Worm (Caenorhabditis elegans) whole organism, midembryonic: Measurements from ENCODE around the gene K08F4.12.

Experiments
- T22C8.4 ChIP-seq: fragments of 200-800 bp; sonication (Bioruptor generic); IDR thresholded peaks from 2 replicates; pipeline ENCODE4 v1.3.6; 2022; ENCODE audit warnings: missing genetic modification characterization, missing compliant biosample characterization
- cog-1 ChIP-seq: sonication (generic microtip); optimal IDR thresholded peaks from 2 replicates; lab custom pipeline; 2016; ENCODE audit warnings: missing genetic modification characterization, missing compliant biosample characterization
- flt-1 ChIP-seq: fragments of 200-800 bp; sonication (Bioruptor generic); IDR thresholded peaks from 2 replicates; pipeline ENCODE4 v1.3.6; 2022; ENCODE audit warnings: missing genetic modification characterization, missing compliant biosample characterization
- klf-2 ChIP-seq: fragments of 200-800 bp; sonication (Bioruptor generic); conservative IDR thresholded peaks from 2 replicates; pipeline ENCODE4 v1.3.6; 2022; ENCODE audit warnings: missing genetic modification reagents, missing genetic modification characterization, missing compliant biosample characterization
- med-1 ChIP-seq: sonication (generic microtip); optimal IDR thresholded peaks from 2 replicates; lab custom pipeline; 2017; ENCODE audit warnings: missing genetic modification characterization, mild to moderate bottlenecking, missing compliant biosample characterization, antibody characterized with exemption, missing genetic modification reagents; ENCODE audit not compliant: insufficient read depth
- ref-1 ChIP-seq: fragments of 200-800 bp; sonication (Bioruptor generic); conservative IDR thresholded peaks from 2 replicates; pipeline ENCODE4 v1.3.6; 2022; ENCODE audit warnings: missing genetic modification reagents, missing genetic modification characterization, missing compliant biosample characterization
- tab-1 ChIP-seq: fragments of 200-800 bp; sonication (Bioruptor generic); IDR thresholded peaks from 2 replicates; pipeline ENCODE4 v1.3.6; 2022; ENCODE audit warnings: missing genetic modification characterization, missing compliant biosample characterization
- ztf-23 ChIP-seq: fragments of 200-800 bp; sonication (Bioruptor generic); IDR thresholded peaks from 2 replicates; pipeline ENCODE4 v1.3.6; 2022; ENCODE audit warnings: missing genetic modification reagents, missing genetic modification characterization, missing compliant biosample characterization
- ztf-29 ChIP-seq: fragments of 200-800 bp; sonication (Bioruptor generic); IDR thresholded peaks from 2 replicates; pipeline ENCODE4 v1.3.6; 2022; ENCODE audit warnings: missing genetic modification reagents, missing genetic modification characterization, missing compliant biosample characterization

Gene K08F4.12

DNA sequence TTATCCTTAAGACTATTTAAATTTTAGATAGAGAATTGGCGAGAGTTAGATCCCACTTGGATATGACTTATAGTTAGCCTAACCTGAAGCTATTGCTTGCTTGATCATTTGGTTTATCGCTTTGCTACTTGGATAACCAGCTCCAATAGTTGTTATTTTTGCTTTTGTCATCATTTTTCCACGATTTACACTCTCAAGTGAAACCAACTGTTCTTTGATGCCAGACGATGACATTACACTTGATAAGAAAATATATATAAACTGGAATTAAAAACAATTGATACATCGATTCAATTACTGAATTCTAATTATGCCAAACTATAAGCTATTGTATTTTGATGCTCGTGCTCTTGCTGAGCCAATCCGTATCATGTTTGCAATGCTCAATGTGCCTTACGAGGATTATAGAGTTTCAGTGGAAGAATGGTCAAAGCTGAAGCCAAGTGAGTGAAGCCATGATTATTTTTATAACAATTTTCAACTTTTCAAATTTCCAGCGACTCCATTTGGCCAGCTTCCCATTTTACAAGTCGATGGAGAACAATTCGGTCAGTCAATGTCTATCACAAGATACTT is 4.1 kb downstream of the K08F4.12 start, which contains the start of the genes gst-2, gst-4 and dhs-12:
Gene gst-2 (minus strand): TSS at position 132 of the 576 bp plus-strand sequence.
Gene gst-4 (plus strand): TSS at position 296 of the 576 bp plus-strand sequence.
Gene dhs-12 (plus strand): TSS at position 526 of the 576 bp plus-strand sequence.
- TF ChIP-seq ref-1 (no peak), ztf-23 (GFP tag; lab: Robert Waterston, UW) (no peak), flt-1 (no peak), T22C8.4 (no peak), ztf-29 (no peak), med-1 (GFP tag; lab: Kevin White, UChicago) (no peak), klf-2 (no peak), tab-1 (GFP tag; lab: Robert Waterston, UW) (no peak), cog-1 (tag; lab: Kevin White, UChicago) (no peak)

DNA sequence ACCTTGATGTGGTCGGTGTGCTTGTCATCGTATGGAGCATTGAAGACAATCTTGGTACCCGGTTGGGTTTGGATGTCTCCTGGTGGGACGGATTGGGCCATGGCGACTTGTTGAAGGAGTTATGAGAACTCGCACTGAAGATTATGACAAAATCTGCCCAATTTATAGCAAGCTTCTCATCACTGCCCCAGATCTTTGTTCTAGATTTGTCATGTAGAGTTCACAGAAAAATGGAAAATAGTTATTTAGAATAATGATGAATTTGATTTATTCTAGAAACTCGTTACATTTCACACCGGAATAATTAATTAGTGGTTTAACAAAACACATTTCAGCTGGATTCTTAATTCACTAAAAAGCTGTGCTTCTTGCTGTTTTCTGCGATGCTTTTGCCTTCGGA is 5.7 kb downstream of the K08F4.12 start, which contains the start of gene msp-38:
Gene msp-38 (minus strand): TSS at position 101 of the 400 bp plus-strand sequence.
- TF ChIP-seq T22C8.4 (no peak), tab-1 (GFP tag; lab: Robert Waterston, UW) (no peak), klf-2 (no peak), flt-1 (no peak), ztf-29 (no peak), cog-1 (tag; lab: Kevin White, UChicago) (no peak), ztf-23 (GFP tag; lab: Robert Waterston, UW) (no peak), ref-1 (no peak), med-1 (GFP tag; lab: Kevin White, UChicago) (no peak)

ce11 chrIV:10144487-10144886 is 6.6 kb downstream of the K08F4.12 start:
- no peak for TF ChIP-seq cog-1 (tag; lab: Kevin White, UChicago)

DNA sequence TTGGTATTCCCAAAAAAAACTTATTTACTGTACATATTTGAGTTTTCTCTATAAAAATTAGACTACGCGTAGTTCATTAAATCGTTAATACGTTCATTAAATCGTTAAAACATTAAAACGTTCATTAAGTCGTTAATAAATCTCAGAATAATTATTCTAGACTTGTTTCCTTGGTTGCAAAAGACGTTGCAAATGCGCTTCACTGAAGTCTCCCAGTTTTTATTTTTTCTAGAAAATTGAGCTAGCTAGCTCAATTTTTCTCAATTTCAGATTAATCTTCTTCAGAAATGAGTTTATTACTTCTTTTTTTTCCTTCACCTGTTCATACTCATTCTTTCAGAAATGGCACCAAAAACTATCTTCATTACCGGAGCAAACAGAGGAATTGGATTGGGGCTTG is 7.0 kb downstream of the K08F4.12 start:
- no peak for TF ChIP-seq ref-1
- TF ChIP-seq klf-2 = no peak
- no peak for TF ChIP-seq med-1 (GFP tag; lab: Kevin White, UChicago)
- no peak for TF ChIP-seq flt-1
- no peak for TF ChIP-seq T22C8.4
- no peak for TF ChIP-seq ztf-29
- no peak for TF ChIP-seq tab-1 (GFP tag; lab: Robert Waterston, UW)
- no peak for TF ChIP-seq ztf-23 (GFP tag; lab: Robert Waterston, UW)

- TF ChIP-seq ref-1 (no peak), flt-1 (no peak), ztf-29 (no peak), med-1 (GFP tag; lab: Kevin White, UChicago) (no peak), tab-1 (GFP tag; lab: Robert Waterston, UW) (no peak), T22C8.4 (no peak), cog-1 (tag; lab: Kevin White, UChicago) (no peak), klf-2 (no peak), ztf-23 (GFP tag; lab: Robert Waterston, UW) (no peak)
Measured at ce11 chrIV:10146885-10147284, 9.0 kb downstream of the K08F4.12 start, which contains the start of gene T14G10.8. Gene T14G10.8, minus strand, starts transcription at chrIV:10146985.

ce11 chrIV:10148938-10149337 is 11.0 kb downstream of the K08F4.12 start, which contains the start of gene pigs-1:
Gene pigs-1, minus strand, starts transcription at chrIV:10149038.
- no peak for TF ChIP-seq tab-1 (GFP tag; lab: Robert Waterston, UW)
- no peak for TF ChIP-seq med-1 (GFP tag; lab: Kevin White, UChicago)
- TF ChIP-seq cog-1 (tag; lab: Kevin White, UChicago) = no peak
- no peak for TF ChIP-seq flt-1
- TF ChIP-seq T22C8.4 = no peak
- no peak for TF ChIP-seq klf-2
- no peak for TF ChIP-seq ztf-23 (GFP tag; lab: Robert Waterston, UW)
- TF ChIP-seq ref-1 = no peak
- no peak for TF ChIP-seq ztf-29

DNA sequence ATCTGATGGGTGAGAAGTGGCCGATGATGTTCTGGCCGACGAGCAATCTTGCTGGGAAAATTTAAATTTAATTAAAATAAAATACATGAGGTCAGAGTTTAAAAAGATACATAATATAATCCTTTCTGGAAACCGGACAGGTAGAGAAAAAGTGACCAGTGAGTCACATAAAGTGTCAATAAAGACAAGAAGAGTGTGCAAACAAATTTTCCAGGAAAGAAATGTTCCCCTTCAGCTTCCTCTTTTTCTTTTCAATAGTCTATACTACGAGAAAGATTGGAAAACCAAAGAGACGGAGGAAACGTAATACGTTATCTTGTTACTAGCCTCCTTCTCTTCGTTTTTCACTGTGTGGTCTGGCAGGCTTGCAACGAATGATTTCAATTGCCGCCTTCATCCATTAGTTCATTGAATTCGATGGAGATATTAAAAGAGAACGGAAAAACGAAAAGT is 12.7 kb downstream of the K08F4.12 start, which contains the start of gene tsp-12:
Gene tsp-12 (minus strand): TSS at position 51 of the 453 bp plus-strand sequence.
- no peak for TF ChIP-seq tab-1 (GFP tag; lab: Robert Waterston, UW)

DNA sequence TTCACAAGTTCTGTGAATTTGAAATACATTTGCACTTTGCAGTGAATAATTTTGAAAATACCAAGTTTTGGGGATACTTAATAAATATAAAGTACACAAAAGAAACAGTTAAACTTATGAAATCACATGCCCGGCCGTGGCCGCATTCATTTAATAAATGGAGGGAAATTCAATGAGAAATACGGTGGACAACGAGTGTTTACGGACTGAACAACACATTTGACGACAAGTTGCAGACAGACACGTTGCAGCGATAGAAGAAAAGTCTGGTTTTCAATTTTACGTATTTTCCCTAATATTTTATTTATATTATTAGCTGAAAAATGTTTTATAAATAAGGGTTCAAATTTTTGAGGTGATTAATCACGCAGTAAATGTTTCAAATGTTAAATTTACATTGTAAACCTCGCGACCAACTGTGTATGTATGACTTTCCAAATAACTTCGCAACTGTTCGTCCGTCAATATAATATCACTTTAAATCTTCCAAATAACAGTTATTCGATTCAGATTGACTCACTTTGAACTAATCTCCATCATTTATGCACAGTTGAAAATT is 13.6 kb downstream of the K08F4.12 start, which contains the start of gene copg-1:
Gene copg-1 (plus strand): TSS at position 509 of the 559 bp plus-strand sequence.
- no peak for TF ChIP-seq tab-1 (GFP tag; lab: Robert Waterston, UW)
- no peak for TF ChIP-seq ztf-23 (GFP tag; lab: Robert Waterston, UW)
- no peak for TF ChIP-seq ref-1
- no peak for TF ChIP-seq cog-1 (tag; lab: Kevin White, UChicago)
- TF ChIP-seq ztf-29 = no peak
- no peak for TF ChIP-seq T22C8.4
- TF ChIP-seq med-1 (GFP tag; lab: Kevin White, UChicago) = no peak
- no peak for TF ChIP-seq klf-2
- no peak for TF ChIP-seq flt-1

DNA sequence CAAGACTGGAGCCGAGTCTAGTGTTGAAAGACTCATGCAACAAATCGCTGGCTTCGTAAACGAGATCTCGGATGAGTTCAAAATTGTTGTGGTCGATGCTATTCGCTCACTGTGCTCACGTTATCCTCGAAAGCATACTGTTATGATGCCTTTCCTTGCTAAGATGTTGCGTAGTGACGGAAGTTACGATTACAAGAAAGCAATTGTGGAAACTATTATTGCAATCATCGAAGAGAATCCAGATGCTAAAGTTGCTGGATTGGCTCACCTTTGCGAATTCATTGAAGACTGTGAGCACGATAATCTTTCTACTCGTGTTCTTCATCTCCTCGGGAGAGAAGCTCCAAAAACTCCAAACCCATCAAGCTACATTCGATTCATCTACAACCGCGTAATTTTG is 15.6 kb downstream of the K08F4.12 start:
- TF ChIP-seq ztf-23 (GFP tag; lab: Robert Waterston, UW) (no peak), ref-1 (no peak), med-1 (GFP tag; lab: Kevin White, UChicago) (no peak), tab-1 (GFP tag; lab: Robert Waterston, UW) (no peak), cog-1 (tag; lab: Kevin White, UChicago) (no peak), klf-2 (no peak)

DNA sequence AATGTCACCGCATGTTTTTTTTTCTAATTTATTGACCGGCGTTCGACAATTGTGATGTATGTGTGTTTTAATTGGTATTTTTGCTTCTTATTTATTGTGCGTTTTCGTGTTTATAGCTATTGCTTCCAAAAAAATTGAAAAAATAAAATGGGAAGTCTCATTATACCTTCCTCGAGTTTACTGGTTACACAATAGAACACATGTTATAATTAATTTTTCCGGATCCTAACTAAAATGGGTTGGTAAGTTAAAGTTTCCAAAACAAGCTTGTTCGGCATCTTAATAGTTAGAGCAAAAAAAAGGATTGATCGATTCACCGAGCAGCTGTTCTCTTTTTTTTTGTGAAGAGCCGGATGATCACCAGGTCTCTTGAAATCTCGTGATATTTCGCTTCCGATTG is 17.6 kb downstream of the K08F4.12 start, which contains the start of gene ttr-54:
Gene ttr-54 (plus strand): TSS at position 301 of the 400 bp plus-strand sequence.
- TF ChIP-seq klf-2 (no peak), ref-1 (no peak), T22C8.4 (no peak), med-1 (GFP tag; lab: Kevin White, UChicago) (no peak), ztf-23 (GFP tag; lab: Robert Waterston, UW) (no peak)
